Worm (Caenorhabditis elegans): ENCODE data around the gene sri-29.

The sri-29 gene

ce11 chrII:3063366-3063765 lies 19.2 kb downstream of the sri-29 start:
- TF ChIP-seq nhr-179 (tag; optimal IDR thresholded peaks at IDR 0.05) (no peak), mxl-1 (tag; optimal IDR thresholded peaks at IDR 0.05) (no peak), ztf-6 (GFP tag; IDR thresholded peaks at IDR 0.05) (no peak), F52B5.7 (tag; optimal IDR thresholded peaks at IDR 0.05) (no peak), madf-6 (GFP tag; IDR thresholded peaks at IDR 0.05) (no peak), ztf-26 (tag; optimal IDR thresholded peaks at IDR 0.05) (no peak), unc-62 (GFP tag; optimal IDR thresholded peaks at IDR 0.05) (no peak), F57C9.4 (tag; optimal IDR thresholded peaks at IDR 0.05) (no peak), xnd-1 (tag; optimal IDR thresholded peaks at IDR 0.05) (no peak), cebp-2 (GFP tag; IDR thresholded peaks at IDR 0.05) (no peak), let-526 (GFP tag; IDR thresholded peaks at IDR 0.05) (no peak), snpc-3.4 (tag; optimal IDR thresholded peaks at IDR 0.05) (no peak), F33H1.4 (GFP tag; IDR thresholded peaks at IDR 0.05) (no peak), atf-7 (tag; optimal IDR thresholded peaks at IDR 0.05) (no peak), Y53G8AR.9 (GFP tag; conservative IDR thresholded peaks at IDR 0.05) (no peak)

- TF ChIP-seq dpl-1 (GFP tag; optimal IDR thresholded peaks at IDR 0.05) = no peak
- no peak for TF ChIP-seq ztf-6 (GFP tag; IDR thresholded peaks at IDR 0.05)
- no peak for TF ChIP-seq ceh-27 (GFP tag; optimal IDR thresholded peaks at IDR 0.05)
- TF ChIP-seq F57A8.1 (GFP tag; optimal IDR thresholded peaks at IDR 0.05) = no peak
- TF ChIP-seq ama-1 (optimal IDR thresholded peaks at IDR 0.05) = no peak
- no peak for TF ChIP-seq ama-1 (GFP tag; optimal IDR thresholded peaks at IDR 0.05)
- TF ChIP-seq F49E8.2 (tag; optimal IDR thresholded peaks at IDR 0.05; ENCODE audit: insufficient read depth) = no peak
- no peak for TF ChIP-seq K12H6.12 (tag; optimal IDR thresholded peaks at IDR 0.05)
- no peak for TF ChIP-seq tbp1 (GFP tag; optimal IDR thresholded peaks at IDR 0.05)
- no peak for TF ChIP-seq nhr-90 (tag; optimal IDR thresholded peaks at IDR 0.05)
- no peak for TF ChIP-seq ceh-100 (GFP tag; IDR thresholded peaks at IDR 0.05)
- no peak for TF ChIP-seq K11D2.4 (GFP tag; IDR thresholded peaks at IDR 0.05)
- no peak for TF ChIP-seq lir-1 (GFP tag; conservative IDR thresholded peaks at IDR 0.05)
- TF ChIP-seq hrde-1 (tag; optimal IDR thresholded peaks at IDR 0.05; ENCODE audit: borderline replicate concordance) = no peak
Observed at ce11 chrII:3063984-3064383, 19.9 kb downstream of the sri-29 start.

- no peak for TF ChIP-seq chd-7 (tag; optimal IDR thresholded peaks at IDR 0.05)
- TF ChIP-seq F33H1.4 (GFP tag; IDR thresholded peaks at IDR 0.05) = no peak
- TF ChIP-seq hsf-1 (GFP tag; IDR thresholded peaks at IDR 0.05) = no peak
- no peak for TF ChIP-seq hlh-26 (GFP tag; conservative IDR thresholded peaks at IDR 0.05)
- no peak for TF ChIP-seq nfyb-1 (GFP tag; IDR thresholded peaks at IDR 0.05)
- no peak for TF ChIP-seq cebp-1 (GFP tag; IDR thresholded peaks at IDR 0.05)
- no peak for TF ChIP-seq cebp-1 (tag; optimal IDR thresholded peaks at IDR 0.05)
Observed at ce11 chrII:3064631-3065030, 20.5 kb downstream of the sri-29 start.

- TF ChIP-seq mxl-1 (tag; optimal IDR thresholded peaks at IDR 0.05) = no peak
Observed at ce11 chrII:3065086-3065485, 21.0 kb downstream of the sri-29 start.

DNA sequence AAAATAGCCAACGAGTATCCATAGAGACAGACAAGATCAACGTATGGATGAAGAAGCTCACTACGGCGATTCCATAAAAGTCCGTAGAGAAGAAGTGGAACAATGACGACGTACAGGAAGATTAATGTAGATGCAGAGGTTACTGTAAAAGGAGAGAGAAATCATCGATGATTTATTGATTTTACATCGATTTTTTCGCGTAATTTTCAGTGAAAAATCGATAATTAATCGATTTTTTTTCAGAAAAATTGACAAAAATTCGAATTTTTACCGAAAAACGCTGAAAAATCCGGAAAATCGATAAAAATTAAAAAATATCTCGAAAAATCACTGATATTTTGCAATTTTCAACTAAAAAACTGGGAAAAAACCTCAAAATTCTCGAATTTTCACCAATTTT lies 22.3 kb downstream of the sri-29 start:
- TF ChIP-seq snpc-4 (GFP tag; optimal IDR thresholded peaks at IDR 0.05) = no peak
- no peak for TF ChIP-seq snpc-4 (tag; optimal IDR thresholded peaks at IDR 0.05)
- no peak for TF ChIP-seq hlh-12 (tag; optimal IDR thresholded peaks at IDR 0.05)
- no peak for TF ChIP-seq dpl-1 (GFP tag; optimal IDR thresholded peaks at IDR 0.05)
- TF ChIP-seq rpc-1 (optimal IDR thresholded peaks at IDR 0.05) = no peak
- no peak for TF ChIP-seq rpc-1 (tag; optimal IDR thresholded peaks at IDR 0.05)
- no peak for TF ChIP-seq zfh-2 (GFP tag; conservative IDR thresholded peaks at IDR 0.05)
